Fruit fly (Drosophila melanogaster): Measurements from ENCODE around the gene CG7824.
A peak's percentile ranks its signal among the peaks of the same experiment; 100 is the strongest.

CG7824 gene

dm6 chr3R:29894393-29894792 lies 35.7 kb upstream of the CG7824 start (continued):
- TF ChIP-seq cas (GFP tag; IDR thresholded peaks at IDR 0.05) (no peak), caup (GFP tag; optimal IDR thresholded peaks at IDR 0.05; ENCODE audit: severe bottlenecking) (peak; percentile 28), CG12299 (tag; optimal IDR thresholded peaks at IDR 0.05) (peak; percentile 6), jing (GFP tag; optimal IDR thresholded peaks at IDR 0.05) (no peak), CG6689 (GFP tag; IDR thresholded peaks at IDR 0.05) (peak; percentile 53; the same call in 1 of the 2 replicates), gsb-n (tag; optimal IDR thresholded peaks at IDR 0.05) (no peak), CG33557 (GFP tag; optimal IDR thresholded peaks at IDR 0.05) (no peak), twi (tag; optimal IDR thresholded peaks at IDR 0.05) (peak; percentile 20), HLH54F (GFP tag; optimal IDR thresholded peaks at IDR 0.05) (peak; percentile 41), NfI (GFP tag; optimal IDR thresholded peaks at IDR 0.05) (peak; percentile 55), CG13775 (GFP tag; optimal IDR thresholded peaks at IDR 0.05) (peak; percentile 10), Optix (GFP tag; IDR thresholded peaks at IDR 0.05) (no peak), CG1024 (GFP tag; IDR thresholded peaks at IDR 0.05) (no peak), Fer3 (tag; optimal IDR thresholded peaks at IDR 0.05) (peak; percentile 58), Stat92E (GFP tag; optimal IDR thresholded peaks at IDR 0.05) (no peak), psq (GFP tag; optimal IDR thresholded peaks at IDR 0.05) (no peak), fru (optimal IDR thresholded peaks at IDR 0.05) (no peak), Dfd (GFP tag; optimal IDR thresholded peaks at IDR 0.05) (no peak), Dref (GFP tag; IDR thresholded peaks at IDR 0.05) (no peak), klu (GFP tag; IDR thresholded peaks at IDR 0.05) (peak; percentile 43), CG3065 (GFP tag; optimal IDR thresholded peaks at IDR 0.05) (no peak), p53 (GFP tag; optimal IDR thresholded peaks at IDR 0.05) (no peak), Atf3 (GFP tag; optimal IDR thresholded peaks at IDR 0.05) (no peak), CG14050 (GFP tag; IDR thresholded peaks at IDR 0.05) (no peak; the same call in 2 of the 3 replicates), CG5953 (GFP tag; IDR thresholded peaks at IDR 0.05) (no peak), CG4404 (GFP tag; IDR thresholded peaks at IDR 0.05) (peak; percentile 32; the same call in 1 of the 2 replicates), CkIIα-i1 (GFP tag; IDR thresholded peaks at IDR 0.05) (no peak), H15 (GFP tag; IDR thresholded peaks at IDR 0.05) (peak; percentile 5; the same call in 1 of the 3 replicates), CG1529 (GFP tag; optimal IDR thresholded peaks at IDR 0.05) (peak; percentile 23), Xbp1 (GFP tag; optimal IDR thresholded peaks at IDR 0.05) (peak; percentile 29), gce (GFP tag; IDR thresholded peaks at IDR 0.05) (0 out of 3 replicates have a peak, but pooled peaks have one; percentile 26), bsh (GFP tag; optimal IDR thresholded peaks at IDR 0.05) (peak in 1 of 2 experiments; percentile 27), sens-2 (GFP tag; IDR thresholded peaks at IDR 0.05) (no peak), CG12236 (GFP tag; optimal IDR thresholded peaks at IDR 0.05) (no peak), Lim3 (GFP tag; IDR thresholded peaks at IDR 0.05) (no peak), CG8359 (GFP tag; optimal IDR thresholded peaks at IDR 0.05; ENCODE audit: borderline replicate concordance) (no peak), sug (tag; optimal IDR thresholded peaks at IDR 0.05) (peak; percentile 66), CG9876 (GFP tag; optimal IDR thresholded peaks at IDR 0.05) (peak; percentile 28), C15 (GFP tag; IDR thresholded peaks at IDR 0.05) (no peak), CG15601 (tag; optimal IDR thresholded peaks at IDR 0.05) (no peak), Kr (GFP tag; optimal IDR thresholded peaks at IDR 0.05) (no peak), CG1832 (GFP tag; optimal IDR thresholded peaks at IDR 0.05) (no peak), crol (GFP tag; IDR thresholded peaks at IDR 0.05) (no peak), jigr1 (GFP tag; IDR thresholded peaks at IDR 0.05) (no peak), CG10431 (GFP tag; optimal IDR thresholded peaks at IDR 0.05) (no peak), prd (optimal IDR thresholded peaks at IDR 0.05) (no peak), prd (GFP tag; IDR thresholded peaks at IDR 0.05) (peak; percentile 48; the same call in 2 of the 3 replicates), fd3F (GFP tag; optimal IDR thresholded peaks at IDR 0.05) (peak; percentile 63), her (GFP tag; optimal IDR thresholded peaks at IDR 0.05) (peak; percentile 45), so (GFP tag; IDR thresholded peaks at IDR 0.05) (peak; percentile 72), CG17328 (GFP tag; IDR thresholded peaks at IDR 0.05) (0 out of 2 replicates have a peak, but pooled peaks have one; percentile 5), Poxn (GFP tag; IDR thresholded peaks at IDR 0.05) (no peak)
